Fruit fly (Drosophila melanogaster) whole organism, embryonic: Measurements from ENCODE around the gene cv-c.

Experiments
- Antp ChIP-seq: fragments of 200-800 bp; sonication (Bioruptor generic); optimal IDR thresholded peaks from 3 replicates; lab custom pipeline; 2016; ENCODE audit warnings: missing biosample characterization, missing genetic modification characterization
- Atf6 ChIP-seq: fragments of 200-800 bp; sonication (Bioruptor generic); IDR thresholded peaks from 2 replicates; pipeline ENCODE4 v1.3.6; 2022; ENCODE audit warnings: missing biosample characterization, missing genetic modification characterization
- C15 ChIP-seq: fragments of 200-800 bp; sonication (Bioruptor generic); IDR thresholded peaks from 3 replicates; pipeline ENCODE4 v1.3.6; 2022; ENCODE audit warnings: missing biosample characterization, missing genetic modification characterization
- CG10147 ChIP-seq: fragments of 200-800 bp; sonication (Bioruptor generic); optimal IDR thresholded peaks from 2 replicates; lab custom pipeline; 2019; ENCODE audit warnings: missing biosample characterization, mild to moderate bottlenecking, missing genetic modification characterization, moderate library complexity
- CG10267 ChIP-seq: fragments of 200-800 bp; sonication (Bioruptor generic); optimal IDR thresholded peaks from 2 replicates; lab custom pipeline; 2018; ENCODE audit warnings: missing biosample characterization, mild to moderate bottlenecking, missing genetic modification characterization, moderate library complexity
- CG10565 ChIP-seq: fragments of 200-800 bp; sonication (Bioruptor generic); optimal IDR thresholded peaks from 3 replicates; lab custom pipeline; 2016; ENCODE audit warnings: missing biosample characterization, mild to moderate bottlenecking, missing genetic modification characterization
- CG10959 ChIP-seq: fragments of 200-800 bp; sonication (Bioruptor generic); IDR thresholded peaks from 2 replicates; pipeline ENCODE4 v1.3.6; 2022; ENCODE audit warnings: missing biosample characterization, missing genetic modification characterization
- CG14965 ChIP-seq: fragments of 200-800 bp; sonication (Bioruptor generic); optimal IDR thresholded peaks from 2 replicates; lab custom pipeline; 2016; ENCODE audit warnings: missing biosample characterization, missing genetic modification characterization, borderline replicate concordance
- CG17186 ChIP-seq: fragments of 200-800 bp; sonication (Bioruptor generic); optimal IDR thresholded peaks from 3 replicates; lab custom pipeline; 2017; ENCODE audit warnings: missing biosample characterization, missing genetic modification reagents, missing genetic modification characterization
- CG17361 ChIP-seq: fragments of 200-800 bp; sonication (Bioruptor generic); IDR thresholded peaks from 3 replicates; pipeline ENCODE4 v1.3.6; 2022; ENCODE audit warnings: missing biosample characterization, missing genetic modification characterization
- CG17612 ChIP-seq: fragments of 200-800 bp; sonication (Bioruptor generic); IDR thresholded peaks from 2 replicates; pipeline ENCODE4 v1.3.6; 2022; ENCODE audit warnings: missing biosample characterization, missing genetic modification characterization
- CG3163 ChIP-seq: fragments of 200-800 bp; sonication (Bioruptor generic); optimal IDR thresholded peaks from 3 replicates; lab custom pipeline; 2016; ENCODE audit warnings: missing biosample characterization, missing genetic modification characterization
- CG4617 ChIP-seq: fragments of 200-800 bp; sonication (Bioruptor generic); optimal IDR thresholded peaks from 3 replicates; lab custom pipeline; 2016; ENCODE audit warnings: missing biosample characterization, missing genetic modification characterization, borderline replicate concordance
- CG7271 ChIP-seq: fragments of 200-800 bp; sonication (Bioruptor generic); optimal IDR thresholded peaks from 2 replicates; lab custom pipeline; 2018; ENCODE audit warnings: missing biosample characterization, mild to moderate bottlenecking, missing genetic modification characterization, moderate library complexity
- CG7786 ChIP-seq: fragments of 200-800 bp; sonication (Bioruptor generic); optimal IDR thresholded peaks from 2 replicates; lab custom pipeline; 2016; ENCODE audit warnings: missing biosample characterization, missing genetic modification characterization
- Dfd ChIP-seq, 2 experiments: fragments of >200 bp; optimal IDR thresholded peaks; 2 replicates each; lab custom pipeline; 2017; ENCODE audit warnings: missing biosample characterization in 2 of 2, missing genetic modification characterization in 2 of 2
- HHEX ChIP-seq: fragments of 200-800 bp; sonication (Bioruptor generic); optimal IDR thresholded peaks from 3 replicates; lab custom pipeline; 2017; ENCODE audit warnings: missing biosample characterization, mild to moderate bottlenecking, missing genetic modification characterization, missing genetic modification reagents
- HLH54F ChIP-seq: fragments of 200-800 bp; sonication (Bioruptor generic); optimal IDR thresholded peaks from 3 replicates; lab custom pipeline; 2016; ENCODE audit warnings: missing biosample characterization, missing genetic modification characterization
- Hand ChIP-seq: fragments of 200-800 bp; sonication (Bioruptor generic); optimal IDR thresholded peaks from 2 replicates; lab custom pipeline; 2017; ENCODE audit warnings: mild to moderate bottlenecking, missing biosample characterization, missing genetic modification reagents, missing genetic modification characterization
- HmgZ ChIP-seq: fragments of 200-800 bp; sonication (Bioruptor generic); optimal IDR thresholded peaks from 2 replicates; lab custom pipeline; 2018; ENCODE audit warnings: missing biosample characterization, mild to moderate bottlenecking, missing genetic modification characterization
- Hsf ChIP-seq: fragments of 200-800 bp; sonication (Bioruptor generic); optimal IDR thresholded peaks from 3 replicates; lab custom pipeline; 2016; ENCODE audit warnings: missing biosample characterization, missing genetic modification characterization
- Kr ChIP-seq: fragments of 200-800 bp; sonication (Bioruptor generic); optimal IDR thresholded peaks from 2 replicates; lab custom pipeline; 2017; ENCODE audit warnings: missing biosample characterization, mild to moderate bottlenecking, missing genetic modification characterization
- Lpt ChIP-seq: fragments of >200 bp; optimal IDR thresholded peaks from 2 replicates; lab custom pipeline; 2018; ENCODE audit warnings: missing biosample characterization, missing genetic modification characterization
- MBD-R2 ChIP-seq: fragments of 200-800 bp; sonication (Bioruptor generic); IDR thresholded peaks from 2 replicates; pipeline ENCODE4 v1.3.6; 2022; ENCODE audit warnings: missing biosample characterization, missing genetic modification characterization
- NC2α ChIP-seq: fragments of 200-800 bp; sonication (Bioruptor generic); optimal IDR thresholded peaks from 2 replicates; lab custom pipeline; 2016; ENCODE audit warnings: missing biosample characterization, missing genetic modification characterization
- Oli ChIP-seq: fragments of 200-800 bp; sonication (Bioruptor generic); optimal IDR thresholded peaks from 2 replicates; lab custom pipeline; 2018; ENCODE audit warnings: missing biosample characterization, mild to moderate bottlenecking, missing genetic modification characterization, moderate library complexity
- Stat92E ChIP-seq, 3 experiments: fragments of >200 bp in 2 of 3; fragments of 200-800 bp in 1 of 3; sonication (Bioruptor generic) in 1 of 3; optimal IDR thresholded peaks; 2 replicates each; lab custom pipeline; 2017 to 2019; ENCODE audit warnings: missing biosample characterization in 3 of 3, missing genetic modification characterization in 3 of 3, mild to moderate bottlenecking in 1 of 3, moderate library complexity in 1 of 3
- YL-1 ChIP-seq: fragments of 200-800 bp; sonication (Bioruptor generic); optimal IDR thresholded peaks from 3 replicates; lab custom pipeline; 2017; ENCODE audit warnings: missing biosample characterization, mild to moderate bottlenecking, missing genetic modification characterization
- da ChIP-seq: fragments of 200-800 bp; sonication (Bioruptor generic); optimal IDR thresholded peaks from 2 replicates; lab custom pipeline; 2016; ENCODE audit warnings: missing biosample characterization, missing genetic modification characterization
- dimm ChIP-seq: fragments of 200-800 bp; sonication (Bioruptor generic); IDR thresholded peaks from 2 replicates; pipeline ENCODE4 v1.3.6; 2022; ENCODE audit warnings: missing biosample characterization, missing genetic modification characterization
- dysf ChIP-seq: fragments of 200-800 bp; sonication (Bioruptor generic); IDR thresholded peaks from 3 replicates; pipeline ENCODE4 v1.3.6; 2022; ENCODE audit warnings: missing biosample characterization, missing genetic modification characterization
- ems ChIP-seq: fragments of 200-800 bp; sonication (Bioruptor generic); optimal IDR thresholded peaks from 3 replicates; lab custom pipeline; 2016; ENCODE audit warnings: missing biosample characterization, missing genetic modification characterization
- ewg ChIP-seq: fragments of 200-800 bp; sonication (Bioruptor generic); optimal IDR thresholded peaks from 3 replicates; lab custom pipeline; 2017; ENCODE audit warnings: mild to moderate bottlenecking, missing biosample characterization, missing genetic modification reagents, missing genetic modification characterization
- fd3F ChIP-seq: fragments of 200-800 bp; sonication (Bioruptor generic); optimal IDR thresholded peaks from 2 replicates; lab custom pipeline; 2018; ENCODE audit warnings: missing biosample characterization, mild to moderate bottlenecking, missing genetic modification characterization, moderate library complexity
- fu2 ChIP-seq: fragments of 200-800 bp; sonication (Bioruptor generic); optimal IDR thresholded peaks from 2 replicates; lab custom pipeline; 2016; ENCODE audit warnings: missing biosample characterization, missing genetic modification characterization
- gt ChIP-seq: fragments of 200-800 bp; sonication (Bioruptor generic); IDR thresholded peaks from 2 replicates; pipeline ENCODE4 v1.3.6; 2022; ENCODE audit warnings: missing biosample characterization, missing genetic modification characterization
- ham ChIP-seq: fragments of 200-800 bp; sonication (Bioruptor generic); IDR thresholded peaks from 2 replicates; pipeline ENCODE4 v1.3.6; 2022; ENCODE audit warnings: missing biosample characterization, missing genetic modification characterization
- kay ChIP-seq: fragments of 200-800 bp; sonication (Bioruptor generic); optimal IDR thresholded peaks from 2 replicates; lab custom pipeline; 2016; ENCODE audit warnings: missing biosample characterization, missing genetic modification characterization
- klu ChIP-seq: fragments of 200-800 bp; sonication (Bioruptor generic); IDR thresholded peaks from 2 replicates; pipeline ENCODE4 v1.3.6; 2022; ENCODE audit warnings: missing biosample characterization, missing genetic modification characterization
- lola ChIP-seq, 3 experiments: fragments of >200 bp in 2 of 3; fragments of 200-800 bp in 1 of 3; sonication (Bioruptor generic) in 1 of 3; optimal IDR thresholded peaks; 2 replicates each; lab custom pipeline; 2017 to 2019; ENCODE audit warnings: missing biosample characterization in 3 of 3, missing genetic modification characterization in 3 of 3, mild to moderate bottlenecking in 1 of 3, moderate library complexity in 1 of 3
- p53 ChIP-seq: fragments of 200-800 bp; sonication (Bioruptor generic); optimal IDR thresholded peaks from 2 replicates; lab custom pipeline; 2016; ENCODE audit warnings: missing biosample characterization, missing genetic modification characterization
- rib ChIP-seq: fragments of 200-800 bp; sonication (Bioruptor generic); IDR thresholded peaks from 2 replicates; pipeline ENCODE4 v1.3.6; 2022; ENCODE audit warnings: missing biosample characterization, missing genetic modification characterization
- slbo ChIP-seq: fragments of 200-800 bp; sonication (Bioruptor generic); IDR thresholded peaks from 2 replicates; pipeline ENCODE4 v1.3.6; 2022; ENCODE audit warnings: missing biosample characterization, missing genetic modification characterization
- stwl ChIP-seq: fragments of 200-800 bp; sonication (Bioruptor generic); optimal IDR thresholded peaks from 3 replicates; lab custom pipeline; 2018; ENCODE audit warnings: missing biosample characterization, mild to moderate bottlenecking, missing genetic modification characterization, moderate library complexity
- tna ChIP-seq: fragments of 200-800 bp; sonication (Bioruptor generic); IDR thresholded peaks from 2 replicates; pipeline ENCODE4 v1.3.6; 2022; ENCODE audit warnings: missing biosample characterization, missing genetic modification characterization; ENCODE audit not compliant: partially characterized antibody
- ttk ChIP-seq: fragments of 200-800 bp; sonication (Bioruptor generic); IDR thresholded peaks from 2 replicates; pipeline ENCODE4 v2.1.2; 2022; ENCODE audit warnings: missing biosample characterization, missing genetic modification characterization
- twi ChIP-seq: fragments of 200-800 bp; optimal IDR thresholded peaks from 2 replicates; lab custom pipeline; 2019; ENCODE audit warnings: missing biosample characterization, mild to moderate bottlenecking, missing genetic modification characterization, moderate library complexity
- tx ChIP-seq: fragments of 200-800 bp; sonication (Bioruptor generic); optimal IDR thresholded peaks from 2 replicates; lab custom pipeline; 2016; ENCODE audit warnings: missing biosample characterization, missing genetic modification characterization
- vfl ChIP-seq: fragments of 200-800 bp; sonication (Bioruptor generic); optimal IDR thresholded peaks from 2 replicates; lab custom pipeline; 2016; ENCODE audit warnings: missing biosample characterization, missing genetic modification characterization
- wor ChIP-seq: fragments of 200-800 bp; sonication (Bioruptor generic); IDR thresholded peaks from 2 replicates; pipeline ENCODE4 v1.3.6; 2022; ENCODE audit warnings: missing biosample characterization, missing genetic modification characterization
- zfh1 ChIP-seq: fragments of 200-800 bp; sonication (Bioruptor generic); IDR thresholded peaks from 3 replicates; pipeline ENCODE4 v1.3.6; 2022; ENCODE audit warnings: missing biosample characterization, missing genetic modification characterization

Gene cv-c

DNA sequence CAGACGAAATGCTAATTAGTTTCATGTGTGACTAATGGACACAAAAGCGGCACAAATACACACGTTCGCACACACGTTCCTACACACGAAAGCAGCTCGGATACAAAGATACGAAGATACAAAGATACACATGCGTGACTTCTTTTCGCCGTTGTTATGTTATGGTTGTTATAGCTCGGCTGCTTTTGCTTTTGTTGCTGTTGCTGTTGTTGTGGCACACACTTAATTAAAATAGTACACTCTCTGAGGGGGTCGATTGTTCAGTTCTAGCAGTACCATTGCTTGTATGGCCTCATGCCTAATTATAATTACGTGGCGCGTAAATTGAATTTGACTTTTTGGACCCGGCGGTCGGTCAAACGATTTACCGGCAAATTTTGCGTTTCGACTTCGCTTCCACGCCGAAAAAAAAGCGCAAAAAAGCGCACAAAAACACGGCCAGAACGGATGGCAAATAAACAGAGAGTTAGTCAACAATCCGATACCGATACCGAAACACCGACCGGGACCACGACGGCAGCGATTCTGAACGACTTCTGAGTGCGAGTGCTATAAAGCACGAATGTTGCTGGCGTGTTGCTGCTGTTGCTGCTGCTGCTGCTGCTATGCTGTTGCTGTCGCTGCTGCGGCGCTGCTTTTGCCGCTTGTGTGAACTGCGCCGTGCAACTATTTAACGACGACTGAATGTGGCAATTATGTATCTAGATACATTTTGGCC, 111.9 kb downstream of the cv-c start (continued):
- TF ChIP-seq ham (GFP tag; lab: Robert Waterston, UW) (no peak), fd3F (GFP tag; lab: Kevin White, UChicago) (no peak), Hsf (no peak), wor (GFP tag; lab: Robert Waterston, UW) (no peak), dysf (GFP tag; lab: Robert Waterston, UW) (no peak), p53 (GFP tag; lab: Kevin White, UChicago) (no peak), HmgZ (tag; lab: Kevin White, UChicago) (peak; percentile 18), Lpt (GFP tag; lab: Kevin White, UChicago) (no peak), lola (GFP tag; optimal IDR thresholded peaks at IDR 0.05; lab: Kevin White, UChicago) (no peak), Stat92E (GFP tag; optimal IDR thresholded peaks at IDR 0.05; lab: Kevin White, UChicago) (no peak), CG17361 (GFP tag; lab: Robert Waterston, UW) (no peak), HLH54F (GFP tag; lab: Kevin White, UChicago) (no peak), ems (GFP tag; lab: Kevin White, UChicago) (no peak), stwl (tag; lab: Kevin White, UChicago) (no peak), Antp (GFP tag; lab: Kevin White, UChicago) (peak; percentile 14), HHEX (peak; percentile 22), CG10267 (tag; lab: Kevin White, UChicago) (no peak), CG10959 (no peak), gt (GFP tag; lab: Robert Waterston, UW) (no peak), ewg (no peak), CG7271 (tag; lab: Kevin White, UChicago) (no peak), dimm (no peak), CG4617 (no peak), vfl (GFP tag; lab: Kevin White, UChicago) (no peak), zfh1 (0 out of 3 replicates have a peak, but pooled peaks have one; percentile 17), Kr (GFP tag; lab: Kevin White, UChicago) (no peak), CG17612 (no peak), Atf6 (GFP tag; lab: Robert Waterston, UW) (peak; percentile 48), klu (no peak), CG3163 (GFP tag; lab: Kevin White, UChicago) (no peak), Hand (GFP tag; lab: Kevin White, UChicago) (no peak), C15 (GFP tag; lab: Robert Waterston, UW) (no peak), rib (GFP tag; lab: Robert Waterston, UW) (peak; percentile 50; the same call in 1 of the 2 replicates), fu2 (GFP tag; lab: Kevin White, UChicago) (no peak), CG17186 (no peak), CG7786 (GFP tag; lab: Kevin White, UChicago) (no peak), tna (GFP tag; lab: Robert Waterston, UW) (no peak), Oli (no peak), kay (GFP tag; lab: Kevin White, UChicago) (no peak), NC2α (GFP tag; lab: Kevin White, UChicago) (no peak), tx (GFP tag; lab: Kevin White, UChicago) (no peak), Dfd (GFP tag; optimal IDR thresholded peaks at IDR 0.05; lab: Kevin White, UChicago) (no peak), slbo (peak; percentile 39; the same call in 1 of the 2 replicates), YL-1 (GFP tag; lab: Kevin White, UChicago) (no peak), twi (tag; lab: Kevin White, UChicago) (no peak), ttk (GFP tag; lab: Robert Waterston, UW) (no peak), CG10147 (GFP tag; lab: Kevin White, UChicago) (no peak), da (GFP tag; lab: Kevin White, UChicago) (no peak), CG14965 (GFP tag; lab: Kevin White, UChicago) (no peak), CG10565 (no peak), MBD-R2 (GFP tag; lab: Robert Waterston, UW) (no peak)
